Worm (Caenorhabditis elegans): ENCODE results near the gene C34F6.11.

ce11 chrX:11160537-11160936, 43.2 kb downstream of the C34F6.11 start, which contains the start of gene C05C9.1:
- TF ChIP-seq sptf-1 (tag; optimal IDR thresholded peaks at IDR 0.05) (no peak), lin-13 (tag; optimal IDR thresholded peaks at IDR 0.05) (no peak), elt-1 (tag; optimal IDR thresholded peaks at IDR 0.05; ENCODE audit: borderline replicate concordance, insufficient read depth) (no peak), ceh-83 (GFP tag; optimal IDR thresholded peaks at IDR 0.05) (no peak), ztf-11 (tag; optimal IDR thresholded peaks at IDR 0.05) (no peak), unc-62 (GFP tag; optimal IDR thresholded peaks at IDR 0.05) (no peak), bed-3 (GFP tag; optimal IDR thresholded peaks at IDR 0.05) (no peak), mep-1 (tag; optimal IDR thresholded peaks at IDR 0.05) (no peak)

All from whole organism, mixed stage, embryonic.